Worm (Caenorhabditis elegans) whole organism, young adult: Measurements from ENCODE around the gene K07H8.2.

Experiments used
- B0019.2 ChIP-seq: fragments of 200-800 bp; sonication (Bioruptor generic); conservative IDR thresholded peaks from 2 replicates; pipeline ENCODE4 v1.3.6; 2022; ENCODE audit warnings: missing genetic modification reagents, missing genetic modification characterization, missing compliant biosample characterization
- F22D6.2 ChIP-seq: sonication (generic microtip); optimal IDR thresholded peaks from 2 replicates; lab custom pipeline; 2016; ENCODE audit warnings: mild to moderate bottlenecking, missing genetic modification characterization, missing compliant biosample characterization
- Y79H2A.3 ChIP-seq: fragments of 200-800 bp; sonication (Bioruptor generic); conservative IDR thresholded peaks from 2 replicates; pipeline ENCODE4 v1.3.6; 2022; ENCODE audit warnings: missing genetic modification reagents, missing genetic modification characterization, missing compliant biosample characterization
- him-1 ChIP-seq: sonication (generic microtip); optimal IDR thresholded peaks from 2 replicates; lab custom pipeline; 2016; ENCODE audit warnings: missing genotype, missing genetic modification reagents, missing genetic modification characterization, missing compliant biosample characterization
- hlh-26 ChIP-seq: fragments of 200-800 bp; sonication (Bioruptor generic); conservative IDR thresholded peaks from 2 replicates; pipeline ENCODE4 v1.3.6; 2022; ENCODE audit warnings: missing genetic modification reagents, missing genetic modification characterization, missing compliant biosample characterization
- pha-4 ChIP-seq: fragments of 150-350 bp; sonication (generic microtip); optimal IDR thresholded peaks from 2 replicates; lab custom pipeline; 2014; ENCODE audit warnings: missing biosample characterization, missing genetic modification reagents, missing genetic modification characterization
- unc-62 ChIP-seq: fragments of 150-350 bp; optimal IDR thresholded peaks from 2 replicates; lab custom pipeline; 2014; ENCODE audit warnings: missing biosample characterization, missing genetic modification reagents, missing genetic modification characterization

DNA sequence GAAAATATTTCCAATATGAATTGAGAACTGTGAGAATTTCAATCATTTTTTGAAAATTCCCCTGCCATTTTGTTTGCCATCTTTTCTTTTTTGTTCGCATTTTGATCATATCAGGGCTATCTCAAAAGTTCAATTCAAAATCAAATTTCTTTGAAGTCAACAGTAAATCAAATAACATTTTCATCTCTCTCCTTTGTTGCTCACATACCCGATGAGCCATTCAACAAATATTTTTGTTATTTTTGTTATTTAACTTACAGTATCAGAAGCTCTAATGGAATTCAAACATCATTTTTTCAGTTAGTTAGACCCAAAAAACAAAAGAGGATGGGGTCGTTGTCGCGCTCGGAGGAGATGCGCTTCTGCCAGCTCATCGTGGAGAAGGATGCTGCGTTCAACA lies 12.3 kb downstream of the K07H8.2 start, which contains the start of gene vha-5:
- no peak for TF ChIP-seq hlh-26
- no peak for TF ChIP-seq Y79H2A.3
- no peak for TF ChIP-seq B0019.2 (GFP tag; lab: Robert Waterston, UW)
- TF ChIP-seq pha-4 (tag; lab: Kevin White, UChicago) = no peak
- TF ChIP-seq F22D6.2 = no peak
- TF ChIP-seq him-1 (tag; lab: Kevin White, UChicago) = no peak
- no peak for TF ChIP-seq unc-62 (GFP tag; lab: Kevin White, UChicago)
